Worm (Caenorhabditis elegans): ENCODE measurements around the gene tbck-1.

The tbck-1 gene

ce11 chrII:4872359-4872758 lies 44.0 kb downstream of the tbck-1 start:
- TF ChIP-seq sea-1 (GFP tag; conservative IDR thresholded peaks at IDR 0.05): 0 out of 2 replicates have a peak, but pooled peaks have one; percentile 24

ce11 chrII:4873029-4873428 lies 44.7 kb downstream of the tbck-1 start, which contains the start of gene col-73:
TSS of gene col-73 (minus strand) at chrII:4873129.
- TF ChIP-seq flt-1 (GFP tag; IDR thresholded peaks at IDR 0.05) (no peak), pes-1 (GFP tag; IDR thresholded peaks at IDR 0.05) (no peak), F13C5.2 (tag; optimal IDR thresholded peaks at IDR 0.05) (no peak), scrt-1 (GFP tag; IDR thresholded peaks at IDR 0.05) (no peak), hmg-4 (GFP tag; optimal IDR thresholded peaks at IDR 0.05) (no peak), ama-1 (optimal IDR thresholded peaks at IDR 0.05) (no peak), ceh-13 (GFP tag; optimal IDR thresholded peaks at IDR 0.05) (no peak), hnd-1 (tag; optimal IDR thresholded peaks at IDR 0.05) (no peak), ceh-36 (tag; optimal IDR thresholded peaks at IDR 0.05) (no peak), sea-1 (GFP tag; conservative IDR thresholded peaks at IDR 0.05) (no peak), tbx-37 (GFP tag; conservative IDR thresholded peaks at IDR 0.05) (no peak), B0310.2 (tag; optimal IDR thresholded peaks at IDR 0.05) (no peak), aly-1 (tag; optimal IDR thresholded peaks at IDR 0.05) (no peak), tra-4 (tag; optimal IDR thresholded peaks at IDR 0.05) (no peak), ets-7 (tag; optimal IDR thresholded peaks at IDR 0.05) (no peak), hmbx-1 (tag; optimal IDR thresholded peaks at IDR 0.05) (no peak), tbx-11 (GFP tag; IDR thresholded peaks at IDR 0.05) (no peak)

ce11 chrII:4874335-4874861 lies 46.0 kb downstream of the tbck-1 start, which contains the start of gene F11G11.15:
TSS of gene F11G11.15 (plus strand) at chrII:4874845.
- no peak for TF ChIP-seq ceh-36 (tag; optimal IDR thresholded peaks at IDR 0.05)

ce11 chrII:4876091-4876490 lies 47.7 kb downstream of the tbck-1 start, which contains the start of gene F11G11.13:
TSS of gene F11G11.13 (minus strand) at chrII:4876179.
- TF ChIP-seq ets-7 (tag; optimal IDR thresholded peaks at IDR 0.05) (no peak), ama-1 (optimal IDR thresholded peaks at IDR 0.05) (no peak), hmg-4 (GFP tag; optimal IDR thresholded peaks at IDR 0.05) (no peak), ceh-36 (tag; optimal IDR thresholded peaks at IDR 0.05) (no peak), F13C5.2 (tag; optimal IDR thresholded peaks at IDR 0.05) (no peak), ceh-13 (GFP tag; optimal IDR thresholded peaks at IDR 0.05) (no peak), flt-1 (GFP tag; IDR thresholded peaks at IDR 0.05) (no peak), tra-4 (tag; optimal IDR thresholded peaks at IDR 0.05) (no peak), hnd-1 (tag; optimal IDR thresholded peaks at IDR 0.05) (no peak), scrt-1 (GFP tag; IDR thresholded peaks at IDR 0.05) (no peak), pes-1 (GFP tag; IDR thresholded peaks at IDR 0.05) (no peak), tbx-11 (GFP tag; IDR thresholded peaks at IDR 0.05) (no peak)

- no peak for TF ChIP-seq sea-1 (GFP tag; conservative IDR thresholded peaks at IDR 0.05)
- no peak for TF ChIP-seq ets-7 (tag; optimal IDR thresholded peaks at IDR 0.05)
- TF ChIP-seq flt-1 (GFP tag; IDR thresholded peaks at IDR 0.05): no peak
- no peak for TF ChIP-seq tbx-37 (GFP tag; conservative IDR thresholded peaks at IDR 0.05)
- no peak for TF ChIP-seq ceh-13 (GFP tag; optimal IDR thresholded peaks at IDR 0.05)
- TF ChIP-seq ceh-36 (tag; optimal IDR thresholded peaks at IDR 0.05): no peak
- no peak for TF ChIP-seq hnd-1 (tag; optimal IDR thresholded peaks at IDR 0.05)
- no peak for TF ChIP-seq hmbx-1 (tag; optimal IDR thresholded peaks at IDR 0.05)
- no peak for TF ChIP-seq F13C5.2 (tag; optimal IDR thresholded peaks at IDR 0.05)
- no peak for TF ChIP-seq hmg-4 (GFP tag; optimal IDR thresholded peaks at IDR 0.05)
- no peak for TF ChIP-seq B0310.2 (tag; optimal IDR thresholded peaks at IDR 0.05)
- TF ChIP-seq aly-1 (tag; optimal IDR thresholded peaks at IDR 0.05): no peak
- TF ChIP-seq pes-1 (GFP tag; IDR thresholded peaks at IDR 0.05): no peak
- TF ChIP-seq ama-1 (optimal IDR thresholded peaks at IDR 0.05): no peak
- TF ChIP-seq tra-4 (tag; optimal IDR thresholded peaks at IDR 0.05): no peak
- TF ChIP-seq tbx-11 (GFP tag; IDR thresholded peaks at IDR 0.05): no peak
- no peak for TF ChIP-seq scrt-1 (GFP tag; IDR thresholded peaks at IDR 0.05)
Measured at ce11 chrII:4879629-4880028, 51.3 kb downstream of the tbck-1 start, which contains the start of gene gst-6. TSS of gene gst-6 (plus strand) at chrII:4879891.

ce11 chrII:4881727-4882126 lies 53.4 kb downstream of the tbck-1 start, which contains the start of gene gst-7:
TSS of gene gst-7 (plus strand) at chrII:4882062.
- TF ChIP-seq tbx-37 (GFP tag; conservative IDR thresholded peaks at IDR 0.05): no peak
- TF ChIP-seq hmbx-1 (tag; optimal IDR thresholded peaks at IDR 0.05): no peak
- TF ChIP-seq ceh-36 (tag; optimal IDR thresholded peaks at IDR 0.05): no peak
- no peak for TF ChIP-seq ama-1 (optimal IDR thresholded peaks at IDR 0.05)
- TF ChIP-seq hmg-4 (GFP tag; optimal IDR thresholded peaks at IDR 0.05): no peak
- TF ChIP-seq B0310.2 (tag; optimal IDR thresholded peaks at IDR 0.05): no peak
- TF ChIP-seq hnd-1 (tag; optimal IDR thresholded peaks at IDR 0.05): no peak
- TF ChIP-seq F13C5.2 (tag; optimal IDR thresholded peaks at IDR 0.05): no peak
- no peak for TF ChIP-seq aly-1 (tag; optimal IDR thresholded peaks at IDR 0.05)
- no peak for TF ChIP-seq tbx-11 (GFP tag; IDR thresholded peaks at IDR 0.05)
- TF ChIP-seq tra-4 (tag; optimal IDR thresholded peaks at IDR 0.05): no peak
- TF ChIP-seq flt-1 (GFP tag; IDR thresholded peaks at IDR 0.05): no peak
- TF ChIP-seq ets-7 (tag; optimal IDR thresholded peaks at IDR 0.05): no peak
- TF ChIP-seq pes-1 (GFP tag; IDR thresholded peaks at IDR 0.05): no peak
- no peak for TF ChIP-seq ceh-13 (GFP tag; optimal IDR thresholded peaks at IDR 0.05)
- no peak for TF ChIP-seq scrt-1 (GFP tag; IDR thresholded peaks at IDR 0.05)
- TF ChIP-seq sea-1 (GFP tag; conservative IDR thresholded peaks at IDR 0.05): no peak

Measured in whole organism, early embryonic.